Fruit fly (Drosophila melanogaster): Measurements from ENCODE around the gene exex.

The exex gene

DNA sequence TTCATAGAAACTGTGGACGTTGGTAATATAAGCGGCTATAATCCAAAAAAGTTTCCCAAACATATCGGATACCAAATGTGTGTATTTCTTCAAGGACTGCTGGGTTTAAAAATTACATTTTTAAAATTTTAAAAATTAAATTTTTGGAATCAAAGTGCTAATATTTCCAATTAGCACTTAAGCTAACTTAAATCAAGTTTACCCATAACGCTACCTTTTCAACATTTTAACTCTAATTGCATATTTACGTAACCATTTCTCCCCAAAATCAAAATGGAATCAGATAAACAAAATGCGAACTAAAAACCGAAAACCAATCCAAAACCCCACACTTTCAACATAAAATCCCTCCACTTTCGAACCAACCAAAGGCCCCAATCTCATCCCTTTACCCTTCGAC, 1.8 kb upstream of the exex start, which contains the start of gene CG43880:
Gene CG43880, minus strand, starts transcription at position 101 of the 400 bp plus-strand sequence.
- TF ChIP-seq Snoo (tag; optimal IDR thresholded peaks at IDR 0.05) (no peak), gl (tag; optimal IDR thresholded peaks at IDR 0.05) (no peak), D1 (tag; optimal IDR thresholded peaks at IDR 0.05) (no peak), EcR (GFP tag; optimal IDR thresholded peaks at IDR 0.05) (no peak), CG14655 (GFP tag; optimal IDR thresholded peaks at IDR 0.05) (no peak), CG8159 (tag; optimal IDR thresholded peaks at IDR 0.05) (no peak), CG10348 (GFP tag; IDR thresholded peaks at IDR 0.05) (no peak)

DNA sequence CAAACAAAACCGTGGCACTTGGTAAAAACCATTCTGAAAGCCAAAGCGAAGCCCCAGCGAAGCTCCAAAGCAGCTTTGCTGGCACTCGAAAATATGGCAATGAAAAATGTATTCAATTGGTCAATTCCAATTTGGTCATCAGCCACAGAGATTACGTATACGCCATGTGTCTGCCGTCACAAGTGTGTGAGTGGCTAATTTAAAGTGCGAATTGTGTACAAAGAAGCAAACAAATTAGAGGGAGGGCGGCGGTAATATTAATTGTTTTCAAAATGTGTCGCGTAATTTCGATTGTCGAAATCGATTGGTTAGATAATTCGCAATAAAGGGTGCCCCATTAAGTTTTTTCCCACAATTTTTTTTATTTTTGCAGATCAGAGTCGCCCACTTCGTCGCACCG, 1.8 kb downstream of the exex start:
- TF ChIP-seq CG34367 (tag; optimal IDR thresholded peaks at IDR 0.05) (no peak), EcR (GFP tag; optimal IDR thresholded peaks at IDR 0.05) (no peak), fd96Ca (GFP tag; IDR thresholded peaks at IDR 0.05) (no peak), CG9948 (tag; optimal IDR thresholded peaks at IDR 0.05) (no peak), CG32121 (GFP tag; IDR thresholded peaks at IDR 0.05) (no peak), CG13204 (GFP tag; optimal IDR thresholded peaks at IDR 0.05) (no peak), Snoo (tag; optimal IDR thresholded peaks at IDR 0.05) (no peak), CG8301 (tag; optimal IDR thresholded peaks at IDR 0.05) (no peak), CG14655 (GFP tag; optimal IDR thresholded peaks at IDR 0.05) (no peak)

DNA sequence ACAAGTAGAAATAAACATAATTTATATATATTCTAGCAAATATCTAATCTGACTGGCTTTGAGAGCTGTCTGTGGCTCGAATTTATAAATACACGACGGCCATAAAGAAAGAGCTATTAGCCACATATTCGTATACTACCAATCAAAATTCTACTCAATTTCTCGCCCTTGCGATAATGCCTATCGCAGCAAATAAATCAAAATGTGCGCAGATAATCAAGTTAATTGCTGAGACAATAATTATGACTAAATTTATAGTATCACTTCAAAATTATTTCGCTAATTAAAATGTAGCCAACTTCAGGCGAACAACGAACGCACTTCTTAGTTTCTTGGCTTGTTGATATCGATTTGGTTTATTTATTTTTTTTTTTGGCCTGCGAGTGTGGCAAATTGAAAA, 3.9 kb downstream of the exex start:
- TF ChIP-seq CG8301 (tag; optimal IDR thresholded peaks at IDR 0.05) (no peak), CG4496 (GFP tag; IDR thresholded peaks at IDR 0.05) (no peak), rn (GFP tag; IDR thresholded peaks at IDR 0.05) (no peak), CG17806 (tag; optimal IDR thresholded peaks at IDR 0.05) (no peak), CG15710 (tag; optimal IDR thresholded peaks at IDR 0.05) (no peak), CG9948 (tag; optimal IDR thresholded peaks at IDR 0.05) (no peak), CG12605 (GFP tag; IDR thresholded peaks at IDR 0.05) (no peak)

- TF ChIP-seq CG17806 (tag; optimal IDR thresholded peaks at IDR 0.05) (no peak), Pif1A (GFP tag; optimal IDR thresholded peaks at IDR 0.05) (no peak), CG8301 (tag; optimal IDR thresholded peaks at IDR 0.05) (no peak), CG12605 (GFP tag; IDR thresholded peaks at IDR 0.05) (no peak), CG9948 (tag; optimal IDR thresholded peaks at IDR 0.05) (no peak), Ets98B (GFP tag; IDR thresholded peaks at IDR 0.05) (no peak), D1 (tag; optimal IDR thresholded peaks at IDR 0.05) (no peak), EcR (GFP tag; optimal IDR thresholded peaks at IDR 0.05) (no peak), Pif1B (GFP tag; optimal IDR thresholded peaks at IDR 0.05) (no peak), rn (GFP tag; IDR thresholded peaks at IDR 0.05) (no peak), CG15710 (tag; optimal IDR thresholded peaks at IDR 0.05) (no peak), CG32121 (GFP tag; IDR thresholded peaks at IDR 0.05) (no peak), gl (tag; optimal IDR thresholded peaks at IDR 0.05) (no peak)
Measured at dm6 chr3L:7952560-7952959, 4.6 kb downstream of the exex start.

DNA sequence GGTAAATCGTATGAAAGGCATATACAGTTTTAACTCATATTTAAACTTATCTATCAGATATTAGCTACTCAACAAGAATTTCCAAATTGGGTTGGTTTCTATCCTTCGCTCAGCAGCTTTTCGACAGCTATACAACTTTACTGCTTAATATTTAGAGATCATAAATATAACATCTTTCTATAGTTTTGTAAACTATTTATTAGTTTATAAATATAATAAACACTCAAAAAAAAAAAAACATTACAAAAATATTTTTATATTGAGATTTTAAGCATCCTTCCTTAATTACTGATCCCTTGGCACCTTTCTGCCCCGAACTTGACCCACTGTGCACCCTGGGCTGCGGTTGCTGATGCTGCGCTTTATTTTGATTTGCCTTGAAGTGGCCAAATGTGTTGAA, 5.0 kb downstream of the exex start:
- TF ChIP-seq CG32121 (GFP tag; IDR thresholded peaks at IDR 0.05) (no peak), Pif1B (GFP tag; optimal IDR thresholded peaks at IDR 0.05) (no peak), Ets98B (GFP tag; IDR thresholded peaks at IDR 0.05) (no peak), gl (tag; optimal IDR thresholded peaks at IDR 0.05) (no peak), CG15710 (tag; optimal IDR thresholded peaks at IDR 0.05) (no peak), CG9948 (tag; optimal IDR thresholded peaks at IDR 0.05) (no peak), CG17806 (tag; optimal IDR thresholded peaks at IDR 0.05) (no peak), CG8301 (tag; optimal IDR thresholded peaks at IDR 0.05) (no peak), Snoo (tag; optimal IDR thresholded peaks at IDR 0.05) (no peak), Pif1A (GFP tag; optimal IDR thresholded peaks at IDR 0.05) (no peak), CG10348 (GFP tag; IDR thresholded peaks at IDR 0.05) (no peak), CG14655 (GFP tag; optimal IDR thresholded peaks at IDR 0.05) (no peak), CG12605 (GFP tag; IDR thresholded peaks at IDR 0.05) (no peak), rn (GFP tag; IDR thresholded peaks at IDR 0.05) (no peak), fd96Ca (GFP tag; IDR thresholded peaks at IDR 0.05) (no peak), CG34367 (tag; optimal IDR thresholded peaks at IDR 0.05) (no peak), CG8159 (tag; optimal IDR thresholded peaks at IDR 0.05) (no peak)

dm6 chr3L:7953728-7954127, 5.7 kb downstream of the exex start:
- TF ChIP-seq CG8159 (tag; optimal IDR thresholded peaks at IDR 0.05) (no peak), CG34367 (tag; optimal IDR thresholded peaks at IDR 0.05) (no peak), D1 (tag; optimal IDR thresholded peaks at IDR 0.05) (no peak), CG17806 (tag; optimal IDR thresholded peaks at IDR 0.05) (no peak), Snoo (tag; optimal IDR thresholded peaks at IDR 0.05) (no peak), gl (tag; optimal IDR thresholded peaks at IDR 0.05) (no peak)

DNA sequence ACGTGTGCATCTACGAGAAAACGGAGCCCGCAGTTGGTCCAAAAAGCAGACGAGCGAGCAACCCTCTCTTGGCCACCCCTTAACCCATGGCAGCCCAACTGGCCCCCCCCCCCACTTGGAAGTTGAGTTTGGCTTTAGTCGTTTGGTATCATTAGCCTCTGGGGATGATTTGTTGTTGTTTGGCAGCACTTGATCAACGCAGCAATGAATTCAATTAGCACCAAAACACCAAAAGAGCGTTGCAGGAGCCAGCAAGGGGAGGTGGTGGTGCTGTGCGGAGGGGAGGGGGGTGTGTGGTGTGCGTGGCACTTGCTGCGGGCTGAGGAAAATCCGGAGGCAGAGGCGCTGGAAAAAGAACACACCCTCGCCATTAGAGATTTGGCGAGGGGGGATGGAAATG, 7.0 kb downstream of the exex start:
- TF ChIP-seq CG10348 (GFP tag; IDR thresholded peaks at IDR 0.05) (0 out of 2 replicates have a peak, but pooled peaks have one; percentile 11), CG34367 (tag; optimal IDR thresholded peaks at IDR 0.05) (no peak)

DNA sequence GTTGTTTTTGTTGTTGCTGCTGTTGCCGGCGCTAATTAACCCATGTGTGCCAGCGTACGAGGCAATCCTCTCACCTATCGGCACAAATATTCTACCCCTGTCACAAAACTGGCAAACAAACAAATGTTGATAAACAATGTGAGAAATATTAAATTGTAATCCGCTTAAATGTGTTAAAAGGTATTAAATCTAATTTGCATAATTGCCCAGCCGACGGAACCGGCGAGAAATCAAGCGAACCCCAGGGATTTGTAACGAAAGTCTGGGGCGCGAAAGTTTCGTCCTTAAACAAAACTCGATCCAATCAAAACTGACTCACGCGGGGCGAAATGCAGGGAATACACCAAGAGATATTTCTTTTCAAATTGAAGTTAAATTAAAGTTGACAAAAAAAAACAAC, 8.7 kb downstream of the exex start:
- TF ChIP-seq CG15710 (tag; optimal IDR thresholded peaks at IDR 0.05) (no peak), CG13204 (GFP tag; optimal IDR thresholded peaks at IDR 0.05) (no peak), D1 (tag; optimal IDR thresholded peaks at IDR 0.05) (no peak), CG8301 (tag; optimal IDR thresholded peaks at IDR 0.05) (no peak), CG10348 (GFP tag; IDR thresholded peaks at IDR 0.05) (no peak), CG32121 (GFP tag; IDR thresholded peaks at IDR 0.05) (no peak)
